Fruit fly (Drosophila melanogaster): Measurements from ENCODE around the gene CG8028.

CG8028 gene

dm6 chrX:19321820-19322708 lies 41.9 kb upstream of the CG8028 start, which contains the start of gene out (continued):
- TF ChIP-seq CG8119 (GFP tag; IDR thresholded peaks at IDR 0.05) (peak; percentile 97), CG8319 (GFP tag; optimal IDR thresholded peaks at IDR 0.05) (peak; percentile 86), esn (GFP tag; optimal IDR thresholded peaks at IDR 0.05) (peak; percentile 95), topi (GFP tag; optimal IDR thresholded peaks at IDR 0.05) (peak; percentile 94), CG3032 (tag; optimal IDR thresholded peaks at IDR 0.05) (peak; percentile 94), Sox15 (GFP tag; optimal IDR thresholded peaks at IDR 0.05) (peak; percentile 91), achi (GFP tag; optimal IDR thresholded peaks at IDR 0.05) (peak; percentile 94), net (GFP tag; optimal IDR thresholded peaks at IDR 0.05) (peak; percentile 95), CG10631 (GFP tag; optimal IDR thresholded peaks at IDR 0.05) (peak; percentile 95), cyc (GFP tag; optimal IDR thresholded peaks at IDR 0.05) (peak; percentile 91), Hr4 (GFP tag; optimal IDR thresholded peaks at IDR 0.05) (peak; percentile 93)

dm6 chrX:19318924-19319323 lies 38.8 kb upstream of the CG8028 start:
- no peak for TF ChIP-seq Sox15 (GFP tag; optimal IDR thresholded peaks at IDR 0.05)
- TF ChIP-seq fkh (GFP tag; optimal IDR thresholded peaks at IDR 0.05), result no peak
- no peak for TF ChIP-seq net (GFP tag; optimal IDR thresholded peaks at IDR 0.05)
- TF ChIP-seq Blimp-1 (GFP tag; optimal IDR thresholded peaks at IDR 0.05), result no peak
- no peak for TF ChIP-seq vri (GFP tag; optimal IDR thresholded peaks at IDR 0.05)
- no peak for TF ChIP-seq Eip75B (GFP tag; optimal IDR thresholded peaks at IDR 0.05)
- no peak for TF ChIP-seq CG11762 (GFP tag; optimal IDR thresholded peaks at IDR 0.05; ENCODE audit: insufficient read depth)
- no peak for TF ChIP-seq CG10631 (GFP tag; optimal IDR thresholded peaks at IDR 0.05)
- no peak for TF ChIP-seq CG1621 (tag; optimal IDR thresholded peaks at IDR 0.05)
- no peak for TF ChIP-seq lz (GFP tag; optimal IDR thresholded peaks at IDR 0.05)

- TF ChIP-seq net (GFP tag; optimal IDR thresholded peaks at IDR 0.05), result peak; percentile 3
- TF ChIP-seq Hr38 (GFP tag; optimal IDR thresholded peaks at IDR 0.05), result no peak
- TF ChIP-seq Ets21C (GFP tag; optimal IDR thresholded peaks at IDR 0.05), result no peak
- no peak for TF ChIP-seq Lpt (GFP tag; optimal IDR thresholded peaks at IDR 0.05)
- TF ChIP-seq cyc (GFP tag; optimal IDR thresholded peaks at IDR 0.05), result no peak
- no peak for TF ChIP-seq pdm3 (GFP tag; optimal IDR thresholded peaks at IDR 0.05)
- TF ChIP-seq Eip78C (GFP tag), result peak; percentile 1
- TF ChIP-seq CG31627 (GFP tag; optimal IDR thresholded peaks at IDR 0.05), result no peak
- peak; percentile 55 for TF ChIP-seq Ets96B (tag; optimal IDR thresholded peaks at IDR 0.05)
- no peak for TF ChIP-seq vri (GFP tag; optimal IDR thresholded peaks at IDR 0.05)
- peak; percentile 29 for TF ChIP-seq CG6792 (GFP tag; optimal IDR thresholded peaks at IDR 0.05)
- no peak for TF ChIP-seq CG11902 (GFP tag; optimal IDR thresholded peaks at IDR 0.05)
- no peak for TF ChIP-seq CG11294 (GFP tag; IDR thresholded peaks at IDR 0.05)
- peak; percentile 60 for TF ChIP-seq svp (GFP tag)
- peak; percentile 22 for TF ChIP-seq CG10669 (GFP tag; optimal IDR thresholded peaks at IDR 0.05)
- TF ChIP-seq Met (GFP tag; optimal IDR thresholded peaks at IDR 0.05), result no peak
- TF ChIP-seq Sox102F (GFP tag; optimal IDR thresholded peaks at IDR 0.05), result no peak
- TF ChIP-seq CG11762 (GFP tag; optimal IDR thresholded peaks at IDR 0.05; ENCODE audit: insufficient read depth), result no peak
- TF ChIP-seq Gug (GFP tag; IDR thresholded peaks at IDR 0.05), result peak; percentile 50
- peak; percentile 52 for TF ChIP-seq CG3032 (tag; optimal IDR thresholded peaks at IDR 0.05)
- peak; percentile 40 for TF ChIP-seq OdsH (GFP tag; optimal IDR thresholded peaks at IDR 0.05)
- TF ChIP-seq Hr4 (GFP tag; optimal IDR thresholded peaks at IDR 0.05), result no peak
- peak; percentile 61 for TF ChIP-seq achi (GFP tag; optimal IDR thresholded peaks at IDR 0.05)
- peak; percentile 28 for TF ChIP-seq CG3919 (GFP tag; optimal IDR thresholded peaks at IDR 0.05)
- TF ChIP-seq CG8119 (GFP tag; IDR thresholded peaks at IDR 0.05), result peak; percentile 70
- no peak for TF ChIP-seq fd59A (GFP tag; optimal IDR thresholded peaks at IDR 0.05)
- peak; percentile 45 for TF ChIP-seq acj6 (GFP tag; optimal IDR thresholded peaks at IDR 0.05)
- TF ChIP-seq Eip93F (GFP tag; optimal IDR thresholded peaks at IDR 0.05), result no peak
- TF ChIP-seq Sox14 (GFP tag; optimal IDR thresholded peaks at IDR 0.05), result no peak
- TF ChIP-seq Eip75B (GFP tag; optimal IDR thresholded peaks at IDR 0.05), result no peak
- TF ChIP-seq CG8319 (GFP tag; optimal IDR thresholded peaks at IDR 0.05), result peak; percentile 3
- no peak for TF ChIP-seq topi (GFP tag; optimal IDR thresholded peaks at IDR 0.05)
- no peak for TF ChIP-seq Smox (GFP tag; optimal IDR thresholded peaks at IDR 0.05)
- no peak for TF ChIP-seq lz (GFP tag; optimal IDR thresholded peaks at IDR 0.05)
- TF ChIP-seq CG6854 (GFP tag; optimal IDR thresholded peaks at IDR 0.05), result no peak
- no peak for TF ChIP-seq dac (GFP tag; optimal IDR thresholded peaks at IDR 0.05)
- peak; percentile 7 for TF ChIP-seq esn (GFP tag; optimal IDR thresholded peaks at IDR 0.05)
- peak; percentile 43 for TF ChIP-seq fkh (GFP tag; optimal IDR thresholded peaks at IDR 0.05)
- peak; percentile 37 for TF ChIP-seq CG4318 (GFP tag; optimal IDR thresholded peaks at IDR 0.05)
These were observed 37.1 kb upstream of the CG8028 start for dm6 chrX:19317058-19317767.

Data from whole organism, prepupa.